Worm (Caenorhabditis elegans): ENCODE data around the gene fbxb-63.

- no peak for TF ChIP-seq pha-4 (tag; optimal IDR thresholded peaks at IDR 0.05)
- no peak for TF ChIP-seq fos-1 (tag; optimal IDR thresholded peaks at IDR 0.05)
- no peak for TF ChIP-seq nhr-28 (tag; optimal IDR thresholded peaks at IDR 0.05)
- no peak for TF ChIP-seq nhr-76 (tag; optimal IDR thresholded peaks at IDR 0.05)
- no peak for TF ChIP-seq mdl-1 (tag; optimal IDR thresholded peaks at IDR 0.05)
- TF ChIP-seq nhr-77 (tag; optimal IDR thresholded peaks at IDR 0.05), result no peak
- no peak for TF ChIP-seq lin-39 (tag; optimal IDR thresholded peaks at IDR 0.05)
- TF ChIP-seq daf-12 (tag; optimal IDR thresholded peaks at IDR 0.05), result no peak
Measured at ce11 chrV:19288073-19288805, 15.3 kb downstream of the fbxb-63 start, which contains the start of the genes F55C9.3 and fbxb-57.
